Worm (Caenorhabditis elegans): ENCODE data around the gene C48B4.9.

DNA sequence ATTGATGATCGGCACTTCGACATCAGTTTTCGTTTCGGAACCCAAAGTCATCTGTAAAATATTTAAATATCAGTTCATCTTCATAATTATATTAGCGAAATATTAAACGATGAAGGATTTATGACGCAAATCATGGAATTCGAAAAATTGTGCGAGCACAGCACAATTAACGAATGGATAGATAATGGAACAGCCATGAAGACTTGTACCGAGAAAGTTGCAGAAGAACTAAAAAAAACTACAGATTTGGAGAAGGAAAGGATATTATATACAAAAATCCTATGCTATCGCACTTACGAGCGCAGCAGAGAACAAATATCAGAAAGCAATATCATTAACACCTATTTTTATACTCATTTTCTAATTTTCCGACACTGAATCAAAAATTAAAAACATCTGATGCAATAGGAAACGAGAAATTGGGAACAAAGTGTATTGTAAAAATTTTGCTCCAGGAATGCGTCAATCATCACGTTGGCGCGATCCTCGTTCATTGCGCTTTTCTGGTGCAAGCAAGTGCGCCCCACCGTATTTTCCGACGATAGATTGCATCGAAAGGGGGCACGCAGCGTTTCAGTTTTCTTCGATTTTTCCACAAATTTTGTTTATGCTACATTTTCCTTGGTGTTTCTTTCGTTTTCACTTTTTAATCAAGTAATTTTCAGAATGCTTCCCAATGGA, 41.6 kb downstream of the C48B4.9 start, which contains the start of the genes clu-1 and prp-40:
- TF ChIP-seq tra-4 (tag; optimal IDR thresholded peaks at IDR 0.05) (no peak), ama-1 (optimal IDR thresholded peaks at IDR 0.05) (no peak), tbx-11 (GFP tag; IDR thresholded peaks at IDR 0.05) (no peak), hmbx-1 (tag; optimal IDR thresholded peaks at IDR 0.05) (no peak), pes-1 (GFP tag; IDR thresholded peaks at IDR 0.05) (no peak)
